Worm (Caenorhabditis elegans): ENCODE measurements around the gene F57C2.4.

DNA sequence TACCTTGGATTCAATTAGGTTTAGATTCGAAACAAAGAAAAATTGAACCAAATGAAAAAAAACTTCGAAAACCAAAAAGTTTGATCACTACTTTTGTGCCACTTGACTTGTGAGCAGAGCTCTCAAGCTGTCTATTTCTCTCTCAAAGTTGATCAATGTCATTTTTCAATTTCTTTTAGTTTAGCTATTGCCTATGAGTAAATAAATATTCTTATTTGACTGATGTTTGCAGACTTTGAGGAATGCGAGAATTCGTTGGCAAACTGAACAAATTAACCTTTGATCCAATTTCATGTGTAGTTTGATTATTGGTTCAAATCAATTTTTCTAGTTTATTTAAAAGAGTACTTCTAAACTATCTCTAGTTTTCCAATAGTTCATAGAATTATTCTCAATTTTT is 41.3 kb upstream of the F57C2.4 start:
- no peak for TF ChIP-seq klf-2 (GFP tag; conservative IDR thresholded peaks at IDR 0.05)
- no peak for TF ChIP-seq flt-1 (GFP tag; IDR thresholded peaks at IDR 0.05)

All from whole organism, midembryonic.